Worm (Caenorhabditis elegans) whole organism, mixed stage, embryonic: ENCODE results near the gene abcf-2.

Experiments
- blmp-1 ChIP-seq: fragments of 150-350 bp; optimal IDR thresholded peaks from 2 replicates; lab custom pipeline; 2014; ENCODE audit warnings: missing biosample characterization, missing genetic modification characterization
- ceh-39 ChIP-seq: fragments of 150-350 bp; optimal IDR thresholded peaks from 2 replicates; lab custom pipeline; 2014; ENCODE audit warnings: missing biosample characterization, missing genetic modification characterization
- ceh-43 ChIP-seq: fragments of 200-800 bp; sonication (Bioruptor generic); optimal IDR thresholded peaks from 2 replicates; lab custom pipeline; 2018; ENCODE audit warnings: mild to moderate bottlenecking, missing genetic modification characterization, moderate library complexity, missing compliant biosample characterization
- ceh-83 ChIP-seq: fragments of 200-800 bp; sonication (Bioruptor generic); optimal IDR thresholded peaks from 2 replicates; lab custom pipeline; 2018; ENCODE audit warnings: mild to moderate bottlenecking, missing genetic modification characterization, missing compliant biosample characterization
- cnd-1 ChIP-seq: fragments of 200-800 bp; sonication (Bioruptor generic); optimal IDR thresholded peaks from 2 replicates; lab custom pipeline; 2018; ENCODE audit warnings: mild to moderate bottlenecking, missing genetic modification characterization, missing compliant biosample characterization
- flh-1 ChIP-seq: fragments of 200-800 bp; sonication (Bioruptor generic); optimal IDR thresholded peaks from 2 replicates; lab custom pipeline; 2018; ENCODE audit warnings: mild to moderate bottlenecking, missing genetic modification characterization, moderate library complexity, missing compliant biosample characterization
- lsy-2 ChIP-seq: fragments of 150-350 bp; optimal IDR thresholded peaks from 2 replicates; lab custom pipeline; 2014; ENCODE audit warnings: missing biosample characterization, missing genetic modification characterization
- mls-2 ChIP-seq: sonication (generic microtip); optimal IDR thresholded peaks from 2 replicates; lab custom pipeline; 2016; ENCODE audit warnings: mild to moderate bottlenecking, missing genetic modification characterization, moderate library complexity, missing compliant biosample characterization
- nhr-237 ChIP-seq: fragments of 150-350 bp; optimal IDR thresholded peaks from 2 replicates; lab custom pipeline; 2014; ENCODE audit warnings: missing biosample characterization, missing genetic modification characterization
- snpc-4 ChIP-seq: fragments of 150-350 bp; optimal IDR thresholded peaks from 2 replicates; lab custom pipeline; 2014; ENCODE audit warnings: missing biosample characterization, missing genetic modification characterization
- unc-62 ChIP-seq: fragments of 150-350 bp; optimal IDR thresholded peaks from 2 replicates; lab custom pipeline; 2014; ENCODE audit warnings: missing biosample characterization, missing genetic modification reagents, missing genetic modification characterization
- ztf-11 ChIP-seq: fragments of 150-350 bp; optimal IDR thresholded peaks from 2 replicates; lab custom pipeline; 2014; ENCODE audit warnings: missing biosample characterization, missing genetic modification characterization

- no peak for TF ChIP-seq flh-1 (GFP tag; lab: Kevin White, UChicago)
- no peak for TF ChIP-seq lsy-2 (tag; lab: Kevin White, UChicago)
- TF ChIP-seq ztf-11 (tag; lab: Kevin White, UChicago) = no peak
- no peak for TF ChIP-seq nhr-237
- TF ChIP-seq ceh-83 (GFP tag; lab: Kevin White, UChicago) = no peak
- TF ChIP-seq mls-2 (tag; lab: Kevin White, UChicago) = no peak
- no peak for TF ChIP-seq unc-62 (GFP tag; lab: Kevin White, UChicago)
- TF ChIP-seq ceh-39 (tag; lab: Kevin White, UChicago) = no peak
- no peak for TF ChIP-seq ceh-43 (GFP tag; lab: Kevin White, UChicago)
- TF ChIP-seq blmp-1 (tag; lab: Kevin White, UChicago) = no peak
- no peak for TF ChIP-seq cnd-1 (tag; lab: Kevin White, UChicago)
- TF ChIP-seq snpc-4 (tag; lab: Kevin White, UChicago) = no peak
Measured at ce11 chrIII:13492377-13492776, 30.3 kb upstream of the abcf-2 start, which contains the start of gene twk-40.
